Worm (Caenorhabditis elegans) whole organism, late embryonic: ENCODE data around the gene abcf-1.

Experiments
- T23F11.4 ChIP-seq: fragments of 200-800 bp; sonication (Bioruptor generic); optimal IDR thresholded peaks from 2 replicates; lab custom pipeline; 2018; ENCODE audit warnings: mild to moderate bottlenecking, missing genetic modification characterization, missing compliant biosample characterization
- ama-1 ChIP-seq: fragments of 150-350 bp; optimal IDR thresholded peaks from 2 replicates; lab custom pipeline; 2014
- ceh-2 ChIP-seq: sonication (generic microtip); optimal IDR thresholded peaks from 2 replicates; lab custom pipeline; 2016; ENCODE audit warnings: missing genotype, missing genetic modification characterization, missing compliant biosample characterization
- dmd-4 ChIP-seq: sonication (generic microtip); optimal IDR thresholded peaks from 2 replicates; lab custom pipeline; 2016; ENCODE audit warnings: borderline replicate concordance, missing genetic modification characterization, missing compliant biosample characterization
- elt-2 ChIP-seq: sonication (generic microtip); optimal IDR thresholded peaks from 2 replicates; lab custom pipeline; 2016; ENCODE audit warnings: missing genetic modification reagents, missing genetic modification characterization, missing compliant biosample characterization
- elt-4 ChIP-seq: sonication (generic microtip); optimal IDR thresholded peaks from 2 replicates; lab custom pipeline; 2016; ENCODE audit warnings: missing genetic modification characterization, missing compliant biosample characterization
- ets-4 ChIP-seq: sonication (generic microtip); optimal IDR thresholded peaks from 2 replicates; lab custom pipeline; 2016; ENCODE audit warnings: missing genetic modification characterization, missing compliant biosample characterization
- gmeb-2 ChIP-seq: sonication (generic microtip); optimal IDR thresholded peaks from 2 replicates; lab custom pipeline; 2016; ENCODE audit warnings: missing genetic modification characterization, inconsistent platforms, missing compliant biosample characterization
- hlh-15 ChIP-seq: sonication (generic microtip); optimal IDR thresholded peaks from 2 replicates; lab custom pipeline; 2016; ENCODE audit warnings: missing genetic modification characterization, missing compliant biosample characterization
- madf-2 ChIP-seq: sonication (generic microtip); optimal IDR thresholded peaks from 2 replicates; lab custom pipeline; 2017; ENCODE audit warnings: missing genetic modification characterization, missing compliant biosample characterization
- nhr-11 ChIP-seq: fragments of 150-350 bp; optimal IDR thresholded peaks from 2 replicates; lab custom pipeline; 2014; ENCODE audit warnings: missing biosample characterization, missing genetic modification characterization
- pha-4 ChIP-seq: fragments of 150-350 bp; optimal IDR thresholded peaks from 2 replicates; lab custom pipeline; 2018; ENCODE audit warnings: missing biosample characterization, missing genetic modification reagents, missing genetic modification characterization
- pqm-1 ChIP-seq: sonication (generic microtip); optimal IDR thresholded peaks from 2 replicates; lab custom pipeline; 2016; ENCODE audit warnings: missing genetic modification characterization, missing compliant biosample characterization
- unc-86 ChIP-seq: sonication (generic microtip); optimal IDR thresholded peaks from 2 replicates; lab custom pipeline; 2016; ENCODE audit warnings: missing genetic modification characterization, missing compliant biosample characterization

DNA sequence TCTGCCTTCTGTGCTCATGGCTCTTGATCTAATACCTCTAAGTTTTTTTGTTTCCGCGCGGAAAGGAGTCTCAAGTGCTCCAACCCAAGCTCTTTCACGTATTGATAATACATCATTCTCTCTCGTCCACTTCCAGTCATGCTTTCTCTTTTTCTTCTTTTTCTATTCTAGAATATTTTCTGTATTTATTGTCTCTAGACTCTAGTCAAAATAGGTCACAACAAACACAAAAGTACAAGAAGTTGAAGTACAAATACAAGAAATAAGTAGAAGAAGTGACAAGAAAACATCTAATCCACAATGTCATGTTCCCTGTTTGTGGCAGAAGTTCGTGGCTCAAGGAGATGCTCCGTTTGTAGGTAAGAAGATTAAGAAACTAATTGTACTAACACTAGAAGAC lies 10.0 kb upstream of the abcf-1 start, which contains the start of gene ZC455.1:
- TF ChIP-seq unc-86, result no peak
- TF ChIP-seq hlh-15 (tag; lab: Kevin White, UChicago), result no peak
- TF ChIP-seq elt-4 (tag; lab: Kevin White, UChicago), result no peak
- TF ChIP-seq nhr-11, result no peak
- TF ChIP-seq dmd-4 (tag; lab: Kevin White, UChicago), result no peak
- TF ChIP-seq elt-2, result no peak
- TF ChIP-seq pha-4 (tag; lab: Kevin White, UChicago), result no peak
- no peak for TF ChIP-seq ceh-2 (tag; lab: Kevin White, UChicago)
- TF ChIP-seq pqm-1, result no peak
- no peak for TF ChIP-seq madf-2 (tag; lab: Kevin White, UChicago)
- TF ChIP-seq ama-1 (lab: Kevin White, UChicago), result no peak
- TF ChIP-seq gmeb-2 (tag; lab: Kevin White, UChicago), result no peak
- TF ChIP-seq ets-4 (tag; lab: Kevin White, UChicago), result no peak
- TF ChIP-seq T23F11.4 (GFP tag; lab: Kevin White, UChicago), result no peak
